Fruit fly (Drosophila melanogaster) whole organism, pupa: Measurements from ENCODE around the gene CG34434.

Source experiments
- CG10348 ChIP-seq: fragments of 200-800 bp; sonication (Bioruptor generic); IDR thresholded peaks from 2 replicates; pipeline ENCODE4 v1.3.6; 2022; ENCODE audit warnings: missing biosample characterization, missing genetic modification characterization
- CG12605 ChIP-seq: fragments of 200-800 bp; sonication (Bioruptor generic); IDR thresholded peaks from 2 replicates; pipeline ENCODE4 v1.3.6; 2022; ENCODE audit warnings: missing biosample characterization, missing genetic modification characterization
- CG13204 ChIP-seq: fragments of 200-800 bp; sonication (Bioruptor generic); optimal IDR thresholded peaks from 2 replicates; lab custom pipeline; 2018; ENCODE audit warnings: missing biosample characterization, mild to moderate bottlenecking, missing genetic modification characterization, moderate library complexity
- CG14655 ChIP-seq: fragments of 200-800 bp; sonication (Bioruptor generic); optimal IDR thresholded peaks from 3 replicates; lab custom pipeline; 2017; ENCODE audit warnings: mild to moderate bottlenecking, missing biosample characterization, missing genetic modification reagents, missing genetic modification characterization
- CG15710 ChIP-seq: fragments of 200-800 bp; sonication (Bioruptor generic); optimal IDR thresholded peaks from 2 replicates; lab custom pipeline; 2018; ENCODE audit warnings: missing biosample characterization, mild to moderate bottlenecking, missing genetic modification characterization, moderate library complexity
- CG17806 ChIP-seq: fragments of 200-800 bp; sonication (Bioruptor generic); optimal IDR thresholded peaks from 2 replicates; lab custom pipeline; 2018; ENCODE audit warnings: missing biosample characterization, mild to moderate bottlenecking, missing genetic modification characterization, moderate library complexity
- CG32121 ChIP-seq: fragments of 200-800 bp; sonication (Bioruptor generic); IDR thresholded peaks from 2 replicates; pipeline ENCODE4 v1.3.6; 2022; ENCODE audit warnings: missing biosample characterization, missing genetic modification characterization
- CG34367 ChIP-seq: fragments of 200-800 bp; sonication (Bioruptor generic); optimal IDR thresholded peaks from 2 replicates; lab custom pipeline; 2018; ENCODE audit warnings: missing biosample characterization, mild to moderate bottlenecking, missing genetic modification characterization
- CG4496 ChIP-seq: fragments of 200-800 bp; sonication (Bioruptor generic); IDR thresholded peaks from 3 replicates; pipeline ENCODE4 v1.3.6; 2022; ENCODE audit warnings: missing biosample characterization, missing genetic modification characterization
- CG8159 ChIP-seq: fragments of 200-800 bp; sonication (Bioruptor generic); optimal IDR thresholded peaks from 3 replicates; lab custom pipeline; 2018; ENCODE audit warnings: missing biosample characterization, mild to moderate bottlenecking, missing genetic modification characterization, moderate library complexity
- CG8301 ChIP-seq: fragments of 200-800 bp; sonication (Bioruptor generic); optimal IDR thresholded peaks from 2 replicates; lab custom pipeline; 2018; ENCODE audit warnings: missing biosample characterization, mild to moderate bottlenecking, missing genetic modification characterization
- CG9948 ChIP-seq: fragments of 200-800 bp; sonication (Bioruptor generic); optimal IDR thresholded peaks from 2 replicates; lab custom pipeline; 2018; ENCODE audit warnings: missing biosample characterization, mild to moderate bottlenecking, missing genetic modification characterization, moderate library complexity
- D1 ChIP-seq: fragments of 200-800 bp; sonication (Bioruptor generic); optimal IDR thresholded peaks from 2 replicates; lab custom pipeline; 2018; ENCODE audit warnings: missing biosample characterization, mild to moderate bottlenecking, missing genetic modification characterization, moderate library complexity
- EcR ChIP-seq: fragments of 200-800 bp; sonication (Bioruptor generic); optimal IDR thresholded peaks from 3 replicates; lab custom pipeline; 2019; ENCODE audit warnings: missing biosample characterization, missing genetic modification characterization, mild to moderate bottlenecking, moderate library complexity, missing genetic modification reagents
- Ets98B ChIP-seq: fragments of 200-800 bp; sonication (Bioruptor generic); IDR thresholded peaks from 2 replicates; pipeline ENCODE4 v1.3.6; 2022; ENCODE audit warnings: missing biosample characterization, missing genetic modification characterization
- Pif1A ChIP-seq: fragments of 200-800 bp; sonication (Bioruptor generic); optimal IDR thresholded peaks from 3 replicates; lab custom pipeline; 2016; ENCODE audit warnings: missing biosample characterization, missing genetic modification characterization
- Pif1B ChIP-seq: fragments of 200-800 bp; sonication (Bioruptor generic); optimal IDR thresholded peaks from 3 replicates; lab custom pipeline; 2016; ENCODE audit warnings: missing biosample characterization, missing genetic modification characterization
- Snoo ChIP-seq: fragments of 200-800 bp; sonication (Bioruptor generic); optimal IDR thresholded peaks from 3 replicates; lab custom pipeline; 2017; ENCODE audit warnings: missing biosample characterization, mild to moderate bottlenecking, missing genetic modification characterization, inconsistent platforms
- fd96Ca ChIP-seq: fragments of 200-800 bp; sonication (Bioruptor generic); IDR thresholded peaks from 3 replicates; pipeline ENCODE4 v1.3.6; 2022; ENCODE audit warnings: missing biosample characterization, missing genetic modification characterization
- gl ChIP-seq: fragments of 200-800 bp; sonication (Bioruptor generic); optimal IDR thresholded peaks from 2 replicates; lab custom pipeline; 2018; ENCODE audit warnings: missing biosample characterization, mild to moderate bottlenecking, missing genetic modification characterization
- rn ChIP-seq: fragments of 200-800 bp; sonication (Bioruptor generic); IDR thresholded peaks from 2 replicates; pipeline ENCODE4 v1.3.6; 2022; ENCODE audit warnings: missing biosample characterization, missing genetic modification characterization

CG34434 gene

dm6 chrX:5637543-5637942 is 21.4 kb upstream of the CG34434 start:
- TF ChIP-seq CG15710 (tag; lab: Kevin White, UChicago) (no peak), fd96Ca (GFP tag; lab: Robert Waterston, UW) (no peak), CG13204 (GFP tag; lab: Kevin White, UChicago) (no peak), Snoo (tag; lab: Kevin White, UChicago) (no peak), CG9948 (tag; lab: Kevin White, UChicago) (no peak), CG32121 (GFP tag; lab: Robert Waterston, UW) (no peak), CG8301 (tag; lab: Kevin White, UChicago) (no peak), D1 (tag; lab: Kevin White, UChicago) (no peak), CG10348 (GFP tag; lab: Robert Waterston, UW) (no peak), CG34367 (tag; lab: Kevin White, UChicago) (no peak), Ets98B (GFP tag; lab: Robert Waterston, UW) (no peak), Pif1A (no peak), gl (no peak), rn (no peak), Pif1B (no peak), CG12605 (no peak)
- TF ChIP-seq, all 21 proteins: peak for 0

dm6 chrX:5636529-5637099 is 20.4 kb upstream of the CG34434 start:
- no peak for TF ChIP-seq CG32121 (GFP tag; lab: Robert Waterston, UW)
- no peak for TF ChIP-seq CG12605
- no peak for TF ChIP-seq Snoo (tag; lab: Kevin White, UChicago)
- TF ChIP-seq Pif1A, result no peak
- no peak for TF ChIP-seq fd96Ca (GFP tag; lab: Robert Waterston, UW)
- TF ChIP-seq CG8301 (tag; lab: Kevin White, UChicago), result no peak
- TF ChIP-seq CG9948 (tag; lab: Kevin White, UChicago), result no peak
- no peak for TF ChIP-seq CG34367 (tag; lab: Kevin White, UChicago)
- no peak for TF ChIP-seq D1 (tag; lab: Kevin White, UChicago)
- no peak for TF ChIP-seq Pif1B
- TF ChIP-seq CG4496 (GFP tag; lab: Robert Waterston, UW), result no peak
- TF ChIP-seq rn, result no peak

dm6 chrX:5634714-5635113 is 18.5 kb upstream of the CG34434 start:
- TF ChIP-seq fd96Ca (GFP tag; lab: Robert Waterston, UW), result peak; percentile 68
- TF ChIP-seq Ets98B (GFP tag; lab: Robert Waterston, UW), result peak; percentile 40
- TF ChIP-seq CG4496 (GFP tag; lab: Robert Waterston, UW), result 0 out of 3 replicates have a peak, but pooled peaks have one; percentile 48
- TF ChIP-seq CG32121 (GFP tag; lab: Robert Waterston, UW), result peak; percentile 50; the same call in 1 of the 2 replicates
- no peak for TF ChIP-seq CG12605
- no peak for TF ChIP-seq CG14655 (GFP tag; lab: Kevin White, UChicago)
- TF ChIP-seq, all 21 proteins: peak for 4

- TF ChIP-seq EcR (GFP tag; lab: Kevin White, UChicago) (peak; percentile 74), fd96Ca (GFP tag; lab: Robert Waterston, UW) (no peak)
These were observed 6.0 kb upstream of the CG34434 start, which contains the start of the genes Mlc-c and Pop1 for dm6 chrX:5621893-5622803. TSS of gene Mlc-c (minus strand) at chrX:5622539. TSS of gene Pop1 (plus strand) at chrX:5622648.

- no peak for TF ChIP-seq CG10348 (GFP tag; lab: Robert Waterston, UW)
- TF ChIP-seq D1 (tag; lab: Kevin White, UChicago), result no peak
- TF ChIP-seq CG32121 (GFP tag; lab: Robert Waterston, UW), result no peak
- TF ChIP-seq Snoo (tag; lab: Kevin White, UChicago), result no peak
- TF ChIP-seq CG8301 (tag; lab: Kevin White, UChicago), result no peak
- no peak for TF ChIP-seq Pif1A
- no peak for TF ChIP-seq CG4496 (GFP tag; lab: Robert Waterston, UW)
- TF ChIP-seq rn, result no peak
- no peak for TF ChIP-seq CG14655 (GFP tag; lab: Kevin White, UChicago)
These were observed 2.4 kb upstream of the CG34434 start, which contains the start of gene RhoGAP5A for dm6 chrX:5618562-5618961. TSS of gene RhoGAP5A (minus strand) at chrX:5618806.

dm6 chrX:5614367-5614766 is 1.8 kb downstream of the CG34434 start, which contains the start of gene CG34435:
TSS of gene CG34435 (minus strand) at chrX:5614467.
- TF ChIP-seq CG17806 (tag; lab: Kevin White, UChicago), result no peak
- no peak for TF ChIP-seq Pif1A

dm6 chrX:5612977-5613376 is 3.2 kb downstream of the CG34434 start:
- TF ChIP-seq D1 (tag; lab: Kevin White, UChicago) (peak; percentile 26), Pif1A (no peak), CG15710 (tag; lab: Kevin White, UChicago) (no peak), CG17806 (tag; lab: Kevin White, UChicago) (no peak), fd96Ca (GFP tag; lab: Robert Waterston, UW) (no peak), Ets98B (GFP tag; lab: Robert Waterston, UW) (no peak), CG8159 (tag; lab: Kevin White, UChicago) (no peak)
